Worm (Caenorhabditis elegans) whole organism, L2 larva: ENCODE data around the gene nhr-39.
A peak's percentile ranks its signal among the peaks of the same experiment; 100 is the strongest.

ENCODE experiments used
- C34F6.9 ChIP-seq: fragments of 150-350 bp; optimal IDR thresholded peaks from 2 replicates; lab custom pipeline; 2014; ENCODE audit warnings: missing biosample characterization, missing genetic modification characterization
- F13H6.1 ChIP-seq: sonication (generic microtip); optimal IDR thresholded peaks from 2 replicates; lab custom pipeline; 2016; ENCODE audit warnings: missing genetic modification characterization, missing compliant biosample characterization
- Y55F3AM.14 ChIP-seq: fragments of 200-800 bp; sonication (Bioruptor generic); optimal IDR thresholded peaks from 2 replicates; lab custom pipeline; 2018; ENCODE audit warnings: mild to moderate bottlenecking, missing genetic modification characterization, missing compliant biosample characterization
- ZK546.5 ChIP-seq: sonication (generic microtip); optimal IDR thresholded peaks from 2 replicates; lab custom pipeline; 2017; ENCODE audit warnings: missing biosample characterization, missing genetic modification characterization
- alr-1 ChIP-seq: fragments of 150-350 bp; optimal IDR thresholded peaks from 2 replicates; lab custom pipeline; 2014; ENCODE audit warnings: missing biosample characterization, missing genetic modification characterization
- blmp-1 ChIP-seq: sonication (generic microtip); optimal IDR thresholded peaks from 2 replicates; lab custom pipeline; 2017; ENCODE audit warnings: missing genetic modification characterization, mild to moderate bottlenecking, missing compliant biosample characterization, antibody characterized with exemption, moderate library complexity; ENCODE audit not compliant: insufficient read depth
- ceh-16 ChIP-seq: fragments of 150-350 bp; optimal IDR thresholded peaks from 2 replicates; lab custom pipeline; 2014; ENCODE audit warnings: missing biosample characterization, missing genetic modification characterization
- ceh-82 ChIP-seq: fragments of 150-350 bp; optimal IDR thresholded peaks from 2 replicates; lab custom pipeline; 2014; ENCODE audit warnings: missing biosample characterization, missing genetic modification characterization
- crh-2 ChIP-seq: sonication (generic microtip); optimal IDR thresholded peaks from 2 replicates; lab custom pipeline; 2017; ENCODE audit warnings: missing biosample characterization, missing genetic modification characterization
- dmd-4 ChIP-seq: sonication (generic microtip); optimal IDR thresholded peaks from 2 replicates; lab custom pipeline; 2017; ENCODE audit warnings: missing biosample characterization, missing genetic modification characterization
- egl-27 ChIP-seq: sonication (generic microtip); optimal IDR thresholded peaks from 3 replicates; lab custom pipeline; 2017; ENCODE audit warnings: missing biosample characterization, missing genetic modification reagents, missing genetic modification characterization
- elt-1 ChIP-seq: fragments of 150-350 bp; optimal IDR thresholded peaks from 2 replicates; lab custom pipeline; 2014; ENCODE audit warnings: missing biosample characterization, missing genetic modification characterization
- fos-1 ChIP-seq: fragments of 150-350 bp; optimal IDR thresholded peaks from 2 replicates; lab custom pipeline; 2014; ENCODE audit warnings: missing biosample characterization, missing genetic modification characterization
- lin-11 ChIP-seq: fragments of 150-350 bp; sonication (generic microtip); optimal IDR thresholded peaks from 2 replicates; lab custom pipeline; 2014; ENCODE audit warnings: missing biosample characterization, missing genetic modification characterization, inconsistent platforms, mixed read lengths
- lin-13 ChIP-seq: fragments of 150-350 bp; optimal IDR thresholded peaks from 2 replicates; lab custom pipeline; 2014; ENCODE audit warnings: missing biosample characterization, missing genetic modification reagents, missing genetic modification characterization
- lin-39 ChIP-seq: fragments of 150-350 bp; optimal IDR thresholded peaks from 2 replicates; lab custom pipeline; 2014; ENCODE audit warnings: missing biosample characterization, missing genetic modification reagents, missing genetic modification characterization
- lsy-2 ChIP-seq, 2 experiments: fragments of 150-350 bp in 1 of 2; sonication (generic microtip) in 1 of 2; optimal IDR thresholded peaks; 2 replicates each; lab custom pipeline; 2014 to 2017; ENCODE audit warnings: missing biosample characterization in 2 of 2, missing genetic modification characterization in 2 of 2
- mab-5 ChIP-seq: fragments of 150-350 bp; optimal IDR thresholded peaks from 2 replicates; lab custom pipeline; 2014; ENCODE audit warnings: missing biosample characterization, missing genetic modification characterization
- mbf-1 ChIP-seq: sonication (generic microtip); optimal IDR thresholded peaks from 2 replicates; lab custom pipeline; 2017; ENCODE audit warnings: missing biosample characterization, missing genetic modification characterization
- mdl-1 ChIP-seq, 2 experiments: fragments of 150-350 bp in 1 of 2; sonication (generic microtip) in 1 of 2; optimal IDR thresholded peaks; 2 replicates each; lab custom pipeline; 2017; ENCODE audit warnings: missing biosample characterization in 2 of 2, missing genetic modification characterization in 2 of 2
- nhr-11 ChIP-seq: fragments of 150-350 bp; optimal IDR thresholded peaks from 2 replicates; lab custom pipeline; 2014; ENCODE audit warnings: missing biosample characterization, missing genetic modification characterization
- nhr-12 ChIP-seq: fragments of 150-350 bp; optimal IDR thresholded peaks from 2 replicates; lab custom pipeline; 2014; ENCODE audit warnings: missing biosample characterization, missing genetic modification characterization
- nhr-129 ChIP-seq: fragments of 150-350 bp; optimal IDR thresholded peaks from 2 replicates; lab custom pipeline; 2014; ENCODE audit warnings: missing biosample characterization, missing genetic modification characterization
- nhr-21 ChIP-seq: fragments of 150-350 bp; optimal IDR thresholded peaks from 2 replicates; lab custom pipeline; 2014; ENCODE audit warnings: missing biosample characterization, missing genetic modification characterization
- nhr-23 ChIP-seq: fragments of 150-350 bp; optimal IDR thresholded peaks from 2 replicates; lab custom pipeline; 2014; ENCODE audit warnings: missing biosample characterization, missing genetic modification reagents, missing genetic modification characterization
- nhr-25 ChIP-seq: fragments of 150-350 bp; sonication (generic microtip); optimal IDR thresholded peaks from 3 replicates; lab custom pipeline; 2014; ENCODE audit warnings: missing biosample characterization, missing genetic modification characterization
- nhr-6 ChIP-seq: fragments of 150-350 bp; optimal IDR thresholded peaks from 2 replicates; lab custom pipeline; 2014; ENCODE audit warnings: missing biosample characterization, missing genetic modification characterization
- nhr-77 ChIP-seq: fragments of 150-350 bp; optimal IDR thresholded peaks from 2 replicates; lab custom pipeline; 2014; ENCODE audit warnings: missing biosample characterization, missing genetic modification characterization
- sem-4 ChIP-seq: fragments of 150-350 bp; optimal IDR thresholded peaks from 2 replicates; lab custom pipeline; 2014; ENCODE audit warnings: missing biosample characterization, missing genetic modification reagents, missing genetic modification characterization
- skn-1 ChIP-seq: sonication (generic microtip); optimal IDR thresholded peaks from 2 replicates; lab custom pipeline; 2017; ENCODE audit warnings: missing biosample characterization, missing genetic modification characterization
- sma-3 ChIP-seq: sonication (generic microtip); optimal IDR thresholded peaks from 2 replicates; lab custom pipeline; 2016; ENCODE audit warnings: missing genetic modification reagents, missing genetic modification characterization, missing compliant biosample characterization
- sma-9 ChIP-seq, 2 experiments: fragments of 150-350 bp in 1 of 2; sonication (generic microtip) in 1 of 2; optimal IDR thresholded peaks; 2 replicates each; lab custom pipeline; 2014 to 2016; ENCODE audit warnings: missing genetic modification characterization in 2 of 2, mild to moderate bottlenecking in 1 of 2, missing biosample characterization in 1 of 2, missing compliant biosample characterization in 1 of 2, missing genetic modification reagents in 1 of 2, moderate library complexity in 1 of 2
- snpc-4 ChIP-seq: fragments of 150-350 bp; optimal IDR thresholded peaks from 2 replicates; lab custom pipeline; 2014; ENCODE audit warnings: missing biosample characterization, missing genetic modification characterization
- unc-39 ChIP-seq: fragments of 150-350 bp; optimal IDR thresholded peaks from 2 replicates; lab custom pipeline; 2014; ENCODE audit warnings: missing biosample characterization, missing genetic modification characterization
- unc-55 ChIP-seq: fragments of 150-350 bp; sonication (generic microtip); optimal IDR thresholded peaks from 3 replicates; lab custom pipeline; 2014; ENCODE audit warnings: missing biosample characterization, missing genetic modification reagents, missing genetic modification characterization
- unc-62 ChIP-seq: fragments of 150-350 bp; optimal IDR thresholded peaks from 2 replicates; lab custom pipeline; 2014; ENCODE audit warnings: missing biosample characterization, missing genetic modification reagents, missing genetic modification characterization
- zag-1 ChIP-seq: fragments of 150-350 bp; optimal IDR thresholded peaks from 2 replicates; lab custom pipeline; 2014; ENCODE audit warnings: missing biosample characterization, missing genetic modification characterization
- ztf-1 ChIP-seq: fragments of 200-800 bp; sonication (Bioruptor generic); conservative IDR thresholded peaks from 2 replicates; pipeline ENCODE4 v1.3.6; 2022; ENCODE audit warnings: missing genetic modification characterization, missing compliant biosample characterization
- ztf-11 ChIP-seq: sonication (generic microtip); optimal IDR thresholded peaks from 2 replicates; lab custom pipeline; 2017; ENCODE audit warnings: missing biosample characterization, missing genetic modification characterization
- ztf-4 ChIP-seq: fragments of 150-350 bp; optimal IDR thresholded peaks from 2 replicates; lab custom pipeline; 2014; ENCODE audit warnings: missing biosample characterization, missing genetic modification characterization

Gene nhr-39

ce11 chrV:9273587-9273986 is 29.5 kb upstream of the nhr-39 start:
- TF ChIP-seq sem-4 (tag; lab: Kevin White, UChicago) = peak; percentile 86
- TF ChIP-seq mab-5 (tag; lab: Kevin White, UChicago) = peak; percentile 76
- no peak for TF ChIP-seq nhr-23 (tag; lab: Kevin White, UChicago)
- TF ChIP-seq snpc-4 = peak; percentile 61
- peak; percentile 21 for TF ChIP-seq blmp-1 (tag; lab: Kevin White, UChicago)
- peak; percentile 25 for TF ChIP-seq ztf-4 (tag; lab: Kevin White, UChicago)
- TF ChIP-seq unc-39 = peak; percentile 68
- peak; percentile 17 for TF ChIP-seq lin-11 (tag; lab: Kevin White, UChicago)
- TF ChIP-seq F13H6.1 = peak; percentile 90
- peak; percentile 7 for TF ChIP-seq egl-27 (tag; lab: Kevin White, UChicago)
- peak; percentile 86 for TF ChIP-seq zag-1
- TF ChIP-seq Y55F3AM.14 (GFP tag; lab: Kevin White, UChicago) = peak; percentile 56
- TF ChIP-seq nhr-21 = peak; percentile 17
- peak; percentile 94 for TF ChIP-seq sma-9 (GFP tag; optimal IDR thresholded peaks at IDR 0.05; lab: Kevin White, UChicago)
- TF ChIP-seq sma-9 (tag; optimal IDR thresholded peaks at IDR 0.05; lab: Kevin White, UChicago) = no peak
- no peak for TF ChIP-seq nhr-11
- no peak for TF ChIP-seq mbf-1 (tag; lab: Kevin White, UChicago)
- peak; percentile 70 for TF ChIP-seq lin-13
- TF ChIP-seq C34F6.9 = peak; percentile 74
- peak; percentile 66 for TF ChIP-seq ceh-82 (tag; lab: Kevin White, UChicago)
- TF ChIP-seq ztf-1 = no peak
- peak; percentile 8 to 70 for TF ChIP-seq lsy-2 (tag; optimal IDR thresholded peaks at IDR 0.05; lab: Kevin White, UChicago)
- TF ChIP-seq nhr-25 (tag; lab: Kevin White, UChicago) = peak; percentile 26
- TF ChIP-seq crh-2 = peak; percentile 69
- peak; percentile 81 for TF ChIP-seq nhr-6 (tag; lab: Kevin White, UChicago)
- peak; percentile 93 for TF ChIP-seq unc-55 (GFP tag; lab: Kevin White, UChicago)
- TF ChIP-seq ceh-16 (tag; lab: Kevin White, UChicago) = no peak
- TF ChIP-seq mdl-1 (tag; optimal IDR thresholded peaks at IDR 0.05; lab: Kevin White, UChicago) = peak; percentile 55 to 91
- TF ChIP-seq nhr-129 = peak; percentile 87
- TF ChIP-seq ZK546.5 (tag; lab: Kevin White, UChicago) = no peak
- no peak for TF ChIP-seq lin-39 (tag; lab: Kevin White, UChicago)
- TF ChIP-seq fos-1 (tag; lab: Kevin White, UChicago) = peak; percentile 52
- no peak for TF ChIP-seq skn-1

ce11 chrV:9274127-9275042 is 28.7 kb upstream of the nhr-39 start:
- TF ChIP-seq C34F6.9 (no peak), nhr-12 (tag; lab: Kevin White, UChicago) (no peak), ztf-4 (tag; lab: Kevin White, UChicago) (no peak), dmd-4 (tag; lab: Kevin White, UChicago) (no peak), snpc-4 (no peak), nhr-23 (tag; lab: Kevin White, UChicago) (peak; percentile 69), nhr-6 (tag; lab: Kevin White, UChicago) (peak; percentile 17), ztf-11 (tag; lab: Kevin White, UChicago) (no peak), alr-1 (tag; lab: Kevin White, UChicago) (no peak), nhr-77 (tag; lab: Kevin White, UChicago) (no peak), ceh-16 (tag; lab: Kevin White, UChicago) (no peak), unc-62 (no peak), mab-5 (tag; lab: Kevin White, UChicago) (peak; percentile 27), lin-13 (no peak), mdl-1 (tag; optimal IDR thresholded peaks at IDR 0.05; lab: Kevin White, UChicago) (peak in 1 of 2 experiments; percentile 2), ztf-1 (no peak), sma-9 (GFP tag; optimal IDR thresholded peaks at IDR 0.05; lab: Kevin White, UChicago) (peak; percentile 69), sma-9 (tag; optimal IDR thresholded peaks at IDR 0.05; lab: Kevin White, UChicago) (no peak), mbf-1 (tag; lab: Kevin White, UChicago) (no peak), nhr-129 (peak; percentile 22), elt-1 (tag; lab: Kevin White, UChicago) (peak; percentile 15), lin-11 (tag; lab: Kevin White, UChicago) (no peak), unc-39 (no peak), nhr-21 (peak; percentile 35), sma-3 (GFP tag; lab: Kevin White, UChicago) (peak; percentile 36)
